Worm (Caenorhabditis elegans) whole organism, early embryonic: ENCODE data around the gene T21D12.14.

Experiments
- ama-1 ChIP-seq: fragments of 150-350 bp; optimal IDR thresholded peaks from 2 replicates; lab custom pipeline; 2014
- ets-7 ChIP-seq: sonication (generic microtip); optimal IDR thresholded peaks from 2 replicates; lab custom pipeline; 2016; ENCODE audit warnings: missing genotype, missing genetic modification characterization, missing compliant biosample characterization
- hnd-1 ChIP-seq: sonication (generic microtip); optimal IDR thresholded peaks from 2 replicates; lab custom pipeline; 2016; ENCODE audit warnings: missing genetic modification characterization, missing compliant biosample characterization
- tbx-37 ChIP-seq: fragments of 200-800 bp; sonication (Bioruptor generic); conservative IDR thresholded peaks from 2 replicates; pipeline ENCODE4 v1.3.6; 2022; ENCODE audit warnings: missing genetic modification reagents, missing genetic modification characterization, missing compliant biosample characterization

The T21D12.14 gene

ce11 chrIV:237350-237749, 50.6 kb downstream of the T21D12.14 start, which contains the start of gene ints-13:
TSS of gene ints-13 (minus strand) at chrIV:237450.
- peak; percentile 20 for TF ChIP-seq ama-1 (lab: Kevin White, UChicago)
- no peak for TF ChIP-seq ets-7 (tag; lab: Kevin White, UChicago)
- TF ChIP-seq tbx-37 (GFP tag; lab: Robert Waterston, UW), result no peak
- no peak for TF ChIP-seq hnd-1 (tag; lab: Kevin White, UChicago)
